Worm (Caenorhabditis elegans): ENCODE measurements around the gene K01D12.8.

ce11 chrV:12427826-12428225 lies 25.4 kb downstream of the K01D12.8 start:
- TF ChIP-seq nhr-237 (tag; optimal IDR thresholded peaks at IDR 0.05) (no peak), pqm-1 (tag; optimal IDR thresholded peaks at IDR 0.05) (no peak), mml-1 (tag; optimal IDR thresholded peaks at IDR 0.05) (no peak), unc-62 (GFP tag; optimal IDR thresholded peaks at IDR 0.05) (no peak), unc-39 (tag; optimal IDR thresholded peaks at IDR 0.05) (no peak), elt-1 (tag; optimal IDR thresholded peaks at IDR 0.05) (no peak), jun-1 (tag; optimal IDR thresholded peaks at IDR 0.05) (no peak)
